Fruit fly (Drosophila melanogaster) S2 (cell line): ENCODE data around the gene CG13810.

ENCODE experiments used
- CG8478 ChIP-seq: fragments of >200 bp; optimal IDR thresholded peaks from 2 replicates; lab custom pipeline; 2018
- CTCF ChIP-seq, 2 experiments: fragments of >200 bp; optimal IDR thresholded peaks; 2 replicates each; lab custom pipeline; 2018

The CG13810 gene

dm6 chr3L:2164031-2164537 is 21.6 kb upstream of the CG13810 start:
- no peak for TF ChIP-seq CG8478 (lab: Kevin White, UChicago)
- no peak for TF ChIP-seq CTCF (optimal IDR thresholded peaks at IDR 0.05; lab: Kevin White, UChicago)

- TF ChIP-seq CTCF (optimal IDR thresholded peaks at IDR 0.05; lab: Kevin White, UChicago) (no peak), CG8478 (lab: Kevin White, UChicago) (no peak)
These were observed 20.9 kb upstream of the CG13810 start for dm6 chr3L:2164805-2165204.

dm6 chr3L:2166776-2167175 is 19.0 kb upstream of the CG13810 start:
- TF ChIP-seq CTCF (optimal IDR thresholded peaks at IDR 0.05; lab: Kevin White, UChicago) = no peak

dm6 chr3L:2168954-2169353 is 16.8 kb upstream of the CG13810 start, which contains the start of gene CG15879:
TSS of gene CG15879 (minus strand) at chr3L:2169108.
- TF ChIP-seq CG8478 (lab: Kevin White, UChicago) = no peak
- TF ChIP-seq CTCF (optimal IDR thresholded peaks at IDR 0.05; lab: Kevin White, UChicago) = no peak

- TF ChIP-seq CG8478 (lab: Kevin White, UChicago) = no peak
- TF ChIP-seq CTCF (optimal IDR thresholded peaks at IDR 0.05; lab: Kevin White, UChicago) = no peak
These were observed 14.7 kb upstream of the CG13810 start, which contains the start of gene CG5704 for dm6 chr3L:2170885-2171526. TSS of gene CG5704 (minus strand) at chr3L:2170971.

dm6 chr3L:2174232-2174631 is 11.5 kb upstream of the CG13810 start, which contains the start of gene CG15820:
TSS of gene CG15820 (minus strand) at chr3L:2174332.
- TF ChIP-seq CG8478 (lab: Kevin White, UChicago) = no peak
- TF ChIP-seq CTCF (optimal IDR thresholded peaks at IDR 0.05; lab: Kevin White, UChicago) = no peak

dm6 chr3L:2191512-2191911 is 5.8 kb downstream of the CG13810 start:
- TF ChIP-seq CTCF (optimal IDR thresholded peaks at IDR 0.05; lab: Kevin White, UChicago) = no peak
- TF ChIP-seq CG8478 (lab: Kevin White, UChicago) = no peak

dm6 chr3L:2191994-2192450 is 6.3 kb downstream of the CG13810 start, which contains the start of gene CG5707:
TSS of gene CG5707 (minus strand) at chr3L:2192221.
- peak; percentile 16 for TF ChIP-seq CG8478 (lab: Kevin White, UChicago)
- no peak for TF ChIP-seq CTCF (optimal IDR thresholded peaks at IDR 0.05; lab: Kevin White, UChicago)

dm6 chr3L:2196713-2197112 is 11.0 kb downstream of the CG13810 start, which contains the start of gene CG8960:
TSS of gene CG8960 (plus strand) at chr3L:2197013.
- TF ChIP-seq CG8478 (lab: Kevin White, UChicago) = no peak
- TF ChIP-seq CTCF (optimal IDR thresholded peaks at IDR 0.05; lab: Kevin White, UChicago) = no peak

dm6 chr3L:2212403-2212802 is 26.7 kb downstream of the CG13810 start, which contains the start of gene CG15878:
TSS of gene CG15878 (minus strand) at chr3L:2212503.
- TF ChIP-seq CG8478 (lab: Kevin White, UChicago) (no peak), CTCF (optimal IDR thresholded peaks at IDR 0.05; lab: Kevin White, UChicago) (no peak)

- TF ChIP-seq CG8478 (lab: Kevin White, UChicago) = no peak
- TF ChIP-seq CTCF (optimal IDR thresholded peaks at IDR 0.05; lab: Kevin White, UChicago) = peak; percentile 40 to 61
These were observed 42.8 kb downstream of the CG13810 start for dm6 chr3L:2228367-2229171.

- TF ChIP-seq CG8478 (lab: Kevin White, UChicago) = no peak
- peak in 1 of 2 experiments; percentile 47 for TF ChIP-seq CTCF (optimal IDR thresholded peaks at IDR 0.05; lab: Kevin White, UChicago)
These were observed 43.5 kb downstream of the CG13810 start, which contains the start of gene Oseg2 for dm6 chr3L:2229172-2229696. TSS of gene Oseg2 (plus strand) at chr3L:2229646.

dm6 chr3L:2237034-2237433 is 51.3 kb downstream of the CG13810 start, which contains the start of gene CG9018:
TSS of gene CG9018 (minus strand) at chr3L:2237076.
- no peak for TF ChIP-seq CG8478 (lab: Kevin White, UChicago)
- peak; percentile 91 for TF ChIP-seq CTCF (optimal IDR thresholded peaks at IDR 0.05; lab: Kevin White, UChicago)
